Fruit fly (Drosophila melanogaster) whole organism, embryonic: ENCODE results near the gene chif.

Experiments
- ATbp ChIP-seq: fragments of 200-800 bp; sonication (Bioruptor generic); optimal IDR thresholded peaks from 2 replicates; lab custom pipeline; 2017; ENCODE audit warnings: missing biosample characterization, mild to moderate bottlenecking, missing genetic modification characterization, missing genetic modification reagents
- CG10321 ChIP-seq: fragments of 200-800 bp; sonication (Bioruptor generic); IDR thresholded peaks from 2 replicates; pipeline ENCODE4 v1.3.6; 2022; ENCODE audit warnings: missing biosample characterization, missing genetic modification characterization
- CG11560 ChIP-seq: fragments of 200-800 bp; sonication (Bioruptor generic); IDR thresholded peaks from 3 replicates; pipeline ENCODE4 v1.3.6; 2022; ENCODE audit warnings: missing biosample characterization, missing genetic modification characterization
- CG12104 ChIP-seq: fragments of 200-800 bp; sonication (Bioruptor generic); optimal IDR thresholded peaks from 3 replicates; lab custom pipeline; 2016; ENCODE audit warnings: missing biosample characterization, missing genetic modification characterization
- CG14667 ChIP-seq: fragments of 200-800 bp; sonication (Bioruptor generic); IDR thresholded peaks from 2 replicates; pipeline ENCODE4 v1.3.6; 2022; ENCODE audit warnings: missing biosample characterization, missing genetic modification characterization
- CG14965 ChIP-seq: fragments of 200-800 bp; sonication (Bioruptor generic); optimal IDR thresholded peaks from 2 replicates; lab custom pipeline; 2016; ENCODE audit warnings: missing biosample characterization, missing genetic modification characterization, borderline replicate concordance
- CG17328 ChIP-seq: fragments of 200-800 bp; sonication (Bioruptor generic); IDR thresholded peaks from 2 replicates; pipeline ENCODE4 v1.3.6; 2022; ENCODE audit warnings: missing biosample characterization, missing genetic modification characterization
- CG17385 ChIP-seq: fragments of 200-800 bp; sonication (Bioruptor generic); optimal IDR thresholded peaks from 3 replicates; lab custom pipeline; 2018; ENCODE audit warnings: missing biosample characterization, mild to moderate bottlenecking, missing genetic modification characterization
- CG17568 ChIP-seq: fragments of 200-800 bp; sonication (Bioruptor generic); optimal IDR thresholded peaks from 2 replicates; lab custom pipeline; 2018; ENCODE audit warnings: missing biosample characterization, mild to moderate bottlenecking, missing genetic modification characterization, moderate library complexity
- CG18011 ChIP-seq: fragments of 200-800 bp; sonication (Bioruptor generic); optimal IDR thresholded peaks from 2 replicates; lab custom pipeline; 2017; ENCODE audit warnings: missing biosample characterization, missing genetic modification characterization, mild to moderate bottlenecking, moderate library complexity, missing genotype
- CG1832 ChIP-seq: fragments of 200-800 bp; sonication (Bioruptor generic); optimal IDR thresholded peaks from 2 replicates; lab custom pipeline; 2017; ENCODE audit warnings: missing biosample characterization, mild to moderate bottlenecking, missing genetic modification characterization, inconsistent platforms
- CG2120 ChIP-seq: fragments of 200-800 bp; sonication (Bioruptor generic); optimal IDR thresholded peaks from 3 replicates; lab custom pipeline; 2016; ENCODE audit warnings: missing biosample characterization, missing genetic modification characterization
- CG2202 ChIP-seq: fragments of 200-800 bp; sonication (Bioruptor generic); optimal IDR thresholded peaks from 2 replicates; lab custom pipeline; 2018; ENCODE audit warnings: missing biosample characterization, mild to moderate bottlenecking, missing genetic modification characterization
- CG30020 ChIP-seq: fragments of 200-800 bp; optimal IDR thresholded peaks from 2 replicates; lab custom pipeline; 2019; ENCODE audit warnings: missing biosample characterization, mild to moderate bottlenecking, missing genetic modification characterization, moderate library complexity
- CG33213 ChIP-seq: fragments of 200-800 bp; sonication (Bioruptor generic); optimal IDR thresholded peaks from 3 replicates; lab custom pipeline; 2016; ENCODE audit warnings: missing biosample characterization, missing genetic modification characterization
- CG4360 ChIP-seq: fragments of 200-800 bp; sonication (Bioruptor generic); IDR thresholded peaks from 2 replicates; pipeline ENCODE4 v1.3.6; 2022; ENCODE audit warnings: missing biosample characterization, missing genetic modification characterization
- CG4820 ChIP-seq: fragments of 200-800 bp; sonication (Bioruptor generic); optimal IDR thresholded peaks from 3 replicates; lab custom pipeline; 2016; ENCODE audit warnings: missing biosample characterization, missing genetic modification characterization
- CG6175 ChIP-seq: fragments of 200-800 bp; sonication (Bioruptor generic); IDR thresholded peaks from 3 replicates; pipeline ENCODE4 v1.3.6; 2022; ENCODE audit warnings: missing biosample characterization, missing genetic modification characterization
- CG6272 ChIP-seq: fragments of 200-800 bp; sonication (Bioruptor generic); IDR thresholded peaks from 2 replicates; pipeline ENCODE4 v1.3.6; 2022; ENCODE audit warnings: missing biosample characterization, missing genetic modification characterization
- CG6689 ChIP-seq: fragments of 200-800 bp; sonication (Bioruptor generic); IDR thresholded peaks from 2 replicates; pipeline ENCODE4 v1.3.6; 2022; ENCODE audit warnings: missing biosample characterization, missing genetic modification characterization
- CG6854 ChIP-seq: fragments of 200-800 bp; sonication (Bioruptor generic); optimal IDR thresholded peaks from 3 replicates; lab custom pipeline; 2017; ENCODE audit warnings: missing biosample characterization, mild to moderate bottlenecking, missing genetic modification characterization
- CG7745 ChIP-seq: fragments of 200-800 bp; sonication (Bioruptor generic); optimal IDR thresholded peaks from 2 replicates; lab custom pipeline; 2018; ENCODE audit warnings: missing biosample characterization, mild to moderate bottlenecking, missing genetic modification characterization, moderate library complexity
- CG7786 ChIP-seq: fragments of 200-800 bp; sonication (Bioruptor generic); optimal IDR thresholded peaks from 2 replicates; lab custom pipeline; 2016; ENCODE audit warnings: missing biosample characterization, missing genetic modification characterization
- CG7987 ChIP-seq: fragments of 200-800 bp; sonication (Bioruptor generic); optimal IDR thresholded peaks from 2 replicates; lab custom pipeline; 2018; ENCODE audit warnings: missing biosample characterization, mild to moderate bottlenecking, missing genetic modification characterization, moderate library complexity
- CG8089 ChIP-seq: fragments of 200-800 bp; sonication (Bioruptor generic); optimal IDR thresholded peaks from 3 replicates; lab custom pipeline; 2016; ENCODE audit warnings: missing biosample characterization, missing genetic modification characterization
- CTCF ChIP-seq: fragments of 200-800 bp; sonication (Bioruptor generic); optimal IDR thresholded peaks from 2 replicates; lab custom pipeline; 2017; ENCODE audit warnings: missing biosample characterization, mild to moderate bottlenecking, missing genetic modification characterization, moderate library complexity
- D19A ChIP-seq: fragments of 200-800 bp; optimal IDR thresholded peaks from 3 replicates; lab custom pipeline; 2019; ENCODE audit warnings: missing biosample characterization, mild to moderate bottlenecking, missing genetic modification characterization, moderate library complexity
- Hr51 ChIP-seq, 2 experiments: fragments of 200-800 bp; sonication (Bioruptor generic); optimal IDR thresholded peaks; 2 replicates in 1 of 2; 3 replicates in 1 of 2; lab custom pipeline; 2016 to 2018; ENCODE audit warnings: missing biosample characterization in 2 of 2, missing genetic modification characterization in 2 of 2, mild to moderate bottlenecking in 1 of 2, moderate library complexity in 1 of 2
- MTF-1 ChIP-seq: fragments of 200-800 bp; sonication (Bioruptor generic); optimal IDR thresholded peaks from 2 replicates; lab custom pipeline; 2018; ENCODE audit warnings: missing biosample characterization, mild to moderate bottlenecking, missing genetic modification characterization, borderline replicate concordance
- Nf-YB ChIP-seq: fragments of 200-800 bp; sonication (Bioruptor generic); optimal IDR thresholded peaks from 3 replicates; lab custom pipeline; 2019; ENCODE audit warnings: missing biosample characterization, mild to moderate bottlenecking, missing genetic modification characterization, moderate library complexity
- Rfx ChIP-seq: fragments of 200-800 bp; sonication (Bioruptor generic); IDR thresholded peaks from 2 replicates; pipeline ENCODE4 v1.3.6; 2022; ENCODE audit warnings: missing biosample characterization, missing genetic modification characterization
- Sox102F ChIP-seq: fragments of 200-800 bp; sonication (Bioruptor generic); optimal IDR thresholded peaks from 2 replicates; lab custom pipeline; 2018; ENCODE audit warnings: missing biosample characterization, mild to moderate bottlenecking, missing genetic modification characterization, moderate library complexity
- Sry-δ ChIP-seq: fragments of 200-800 bp; sonication (Bioruptor generic); optimal IDR thresholded peaks from 2 replicates; lab custom pipeline; 2016; ENCODE audit warnings: missing biosample characterization, missing genetic modification characterization
- Usf ChIP-seq: fragments of 200-800 bp; sonication (Bioruptor generic); optimal IDR thresholded peaks from 2 replicates; lab custom pipeline; 2017; ENCODE audit warnings: missing genotype, missing biosample characterization, missing genetic modification characterization
- Xbp1 ChIP-seq: fragments of 200-800 bp; sonication (Bioruptor generic); optimal IDR thresholded peaks from 3 replicates; lab custom pipeline; 2016; ENCODE audit warnings: missing biosample characterization, mild to moderate bottlenecking, missing genetic modification characterization
- YL-1 ChIP-seq: fragments of 200-800 bp; sonication (Bioruptor generic); optimal IDR thresholded peaks from 3 replicates; lab custom pipeline; 2017; ENCODE audit warnings: missing biosample characterization, mild to moderate bottlenecking, missing genetic modification characterization
- ab ChIP-seq: fragments of 200-800 bp; sonication (Bioruptor generic); optimal IDR thresholded peaks from 2 replicates; lab custom pipeline; 2016; ENCODE audit warnings: missing biosample characterization, missing genetic modification characterization
- abd-A ChIP-seq: fragments of 200-800 bp; sonication (Bioruptor generic); optimal IDR thresholded peaks from 3 replicates; lab custom pipeline; 2019; ENCODE audit warnings: missing biosample characterization, mild to moderate bottlenecking, missing genetic modification characterization, moderate library complexity
- aop ChIP-seq: fragments of 200-800 bp; sonication (Bioruptor generic); IDR thresholded peaks from 2 replicates; pipeline ENCODE4 v1.3.6; 2022; ENCODE audit warnings: missing biosample characterization, missing genetic modification characterization
- ap ChIP-seq: fragments of 200-800 bp; sonication (Bioruptor generic); IDR thresholded peaks from 2 replicates; pipeline ENCODE4 v1.3.6; 2022; ENCODE audit warnings: missing biosample characterization, missing genetic modification characterization
- bcd ChIP-seq: fragments of 200-800 bp; sonication (Bioruptor generic); optimal IDR thresholded peaks from 2 replicates; lab custom pipeline; 2017; ENCODE audit warnings: missing biosample characterization, mild to moderate bottlenecking, missing genetic modification characterization
- dm ChIP-seq: fragments of 200-800 bp; sonication (Bioruptor generic); optimal IDR thresholded peaks from 3 replicates; lab custom pipeline; 2016; ENCODE audit warnings: missing biosample characterization, missing genetic modification characterization
- dmrt11E ChIP-seq: fragments of 200-800 bp; sonication (Bioruptor generic); optimal IDR thresholded peaks from 3 replicates; lab custom pipeline; 2018; ENCODE audit warnings: missing biosample characterization, mild to moderate bottlenecking, missing genetic modification characterization, moderate library complexity
- emc ChIP-seq: fragments of 200-800 bp; sonication (Bioruptor generic); optimal IDR thresholded peaks from 2 replicates; lab custom pipeline; 2016; ENCODE audit warnings: missing biosample characterization, missing genetic modification characterization
- ems ChIP-seq: fragments of 200-800 bp; sonication (Bioruptor generic); optimal IDR thresholded peaks from 3 replicates; lab custom pipeline; 2016; ENCODE audit warnings: missing biosample characterization, missing genetic modification characterization
- gcm ChIP-seq: fragments of 200-800 bp; sonication (Bioruptor generic); optimal IDR thresholded peaks from 2 replicates; lab custom pipeline; 2019; ENCODE audit warnings: missing biosample characterization, mild to moderate bottlenecking, missing genetic modification characterization, moderate library complexity
- gsb ChIP-seq: fragments of 200-800 bp; sonication (Bioruptor generic); IDR thresholded peaks from 2 replicates; pipeline ENCODE4 v1.3.6; 2022; ENCODE audit warnings: missing biosample characterization, missing genetic modification characterization
- inv ChIP-seq: fragments of 200-800 bp; sonication (Bioruptor generic); IDR thresholded peaks from 2 replicates; pipeline ENCODE4 v1.3.6; 2022; ENCODE audit warnings: missing biosample characterization, missing genetic modification characterization; ENCODE audit not compliant: partially characterized antibody
- otp ChIP-seq: fragments of 200-800 bp; sonication (Bioruptor generic); IDR thresholded peaks from 3 replicates; pipeline ENCODE4, ENCODE4 v1.3.6; 2022; ENCODE audit warnings: missing biosample characterization, missing genetic modification characterization
- peb ChIP-seq: fragments of 200-800 bp; sonication (Bioruptor generic); IDR thresholded peaks from 2 replicates; pipeline ENCODE4 v1.3.6; 2022; ENCODE audit warnings: missing biosample characterization, missing genetic modification characterization
- repo ChIP-seq: fragments of 200-800 bp; sonication (Bioruptor generic); optimal IDR thresholded peaks from 2 replicates; lab custom pipeline; 2016; ENCODE audit warnings: missing biosample characterization, missing genetic modification characterization

The chif gene

dm6 chr2L:16356249-16357025 is 4.0 kb upstream of the chif start, which contains the start of gene CaBP1 (continued):
- TF ChIP-seq Rfx (GFP tag; lab: Robert Waterston, UW) (peak; percentile 36; the same call in 1 of the 2 replicates), gsb (no peak), CG4820 (no peak), CG14667 (GFP tag; lab: Robert Waterston, UW) (no peak), dmrt11E (tag; lab: Kevin White, UChicago) (no peak), ems (GFP tag; lab: Kevin White, UChicago) (no peak), MTF-1 (GFP tag; lab: Kevin White, UChicago) (no peak), abd-A (tag; lab: Kevin White, UChicago) (peak; percentile 21), repo (no peak), emc (GFP tag; lab: Kevin White, UChicago) (no peak), CG6854 (no peak), CG6689 (GFP tag; lab: Robert Waterston, UW) (no peak), CTCF (peak; percentile 5), aop (GFP tag; lab: Robert Waterston, UW) (no peak), otp (GFP tag; lab: Robert Waterston, UW) (no peak), CG12104 (GFP tag; lab: Kevin White, UChicago) (no peak), Usf (GFP tag; lab: Kevin White, UChicago) (no peak), dm (no peak), CG7786 (GFP tag; lab: Kevin White, UChicago) (no peak), D19A (tag; lab: Kevin White, UChicago) (no peak), ab (GFP tag; lab: Kevin White, UChicago) (no peak), CG33213 (GFP tag; lab: Kevin White, UChicago) (no peak), CG17385 (GFP tag; lab: Kevin White, UChicago) (no peak), gcm (GFP tag; lab: Kevin White, UChicago) (no peak), ATbp (GFP tag; lab: Kevin White, UChicago) (no peak), peb (GFP tag; lab: Robert Waterston, UW) (no peak), CG6272 (GFP tag; lab: Robert Waterston, UW) (no peak), CG14965 (GFP tag; lab: Kevin White, UChicago) (no peak), ap (no peak), Hr51 (GFP tag; optimal IDR thresholded peaks at IDR 0.05; lab: Kevin White, UChicago) (no peak), inv (GFP tag; lab: Robert Waterston, UW) (peak; percentile 89), CG2202 (no peak), Nf-YB (GFP tag; lab: Kevin White, UChicago) (no peak), CG30020 (tag; lab: Kevin White, UChicago) (peak; percentile 40), CG6175 (GFP tag; lab: Robert Waterston, UW) (no peak), bcd (GFP tag; lab: Kevin White, UChicago) (no peak), CG17568 (GFP tag; lab: Kevin White, UChicago) (no peak), CG11560 (tag; lab: Robert Waterston, UW) (no peak), CG4360 (GFP tag; lab: Robert Waterston, UW) (no peak), Sry-δ (GFP tag; lab: Kevin White, UChicago) (peak; percentile 72), CG2120 (GFP tag; lab: Kevin White, UChicago) (no peak), CG17328 (GFP tag; lab: Robert Waterston, UW) (no peak), CG7987 (no peak), Sox102F (GFP tag; lab: Kevin White, UChicago) (no peak), YL-1 (GFP tag; lab: Kevin White, UChicago) (peak; percentile 67), CG7745 (tag; lab: Kevin White, UChicago) (no peak), CG8089 (GFP tag; lab: Kevin White, UChicago) (no peak), CG1832 (no peak), CG18011 (GFP tag; lab: Kevin White, UChicago) (no peak), CG10321 (GFP tag; lab: Robert Waterston, UW) (no peak), Xbp1 (GFP tag; lab: Kevin White, UChicago) (peak; percentile 97)
